Fruit fly (Drosophila melanogaster): Measurements from ENCODE around the gene TfIIA-L.

Gene TfIIA-L

DNA sequence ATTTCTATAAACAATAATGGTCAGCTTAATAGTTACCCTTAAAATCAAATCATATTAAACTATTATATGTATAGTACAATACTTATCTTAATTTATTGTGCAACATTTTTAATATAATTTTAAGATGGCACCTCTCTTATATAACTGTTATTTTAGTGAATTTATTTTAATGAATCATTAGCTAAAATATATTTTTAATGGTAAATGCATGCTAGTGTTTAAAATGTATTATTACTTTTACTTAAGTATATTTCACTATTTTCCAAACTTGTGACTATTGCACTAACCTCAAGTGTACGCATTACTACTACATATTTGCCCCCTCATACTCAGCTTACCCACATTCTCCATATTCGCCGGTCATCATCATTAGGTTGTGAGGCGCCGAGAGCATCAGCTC, 4.6 kb upstream of the TfIIA-L start (continued):
- TF ChIP-seq CG2202 (tag; optimal IDR thresholded peaks at IDR 0.05) (peak; percentile 72), tio (GFP tag; optimal IDR thresholded peaks at IDR 0.05) (no peak), Opbp (GFP tag; IDR thresholded peaks at IDR 0.05; ENCODE audit: partially characterized antibody) (no peak), psq (GFP tag; optimal IDR thresholded peaks at IDR 0.05) (peak; percentile 52), lbe (GFP tag; optimal IDR thresholded peaks at IDR 0.05) (no peak), CG4617 (GFP tag; optimal IDR thresholded peaks at IDR 0.05; ENCODE audit: borderline replicate concordance) (no peak), CG11085 (GFP tag; IDR thresholded peaks at IDR 0.05) (no peak), CG8089 (GFP tag; optimal IDR thresholded peaks at IDR 0.05) (no peak), Awh (GFP tag; IDR thresholded peaks at IDR 0.05) (no peak), CG18011 (GFP tag; optimal IDR thresholded peaks at IDR 0.05) (no peak), CG12219 (GFP tag; optimal IDR thresholded peaks at IDR 0.05) (peak; percentile 61), h (optimal IDR thresholded peaks at IDR 0.05) (no peak), sob (GFP tag; IDR thresholded peaks at IDR 0.05) (peak; percentile 36; the same call in 1 of the 2 replicates), slp2 (GFP tag; optimal IDR thresholded peaks at IDR 0.05) (no peak), Med (GFP tag) (no peak), dmrt99B (tag; optimal IDR thresholded peaks at IDR 0.05) (peak; percentile 92), CG12769 (tag; optimal IDR thresholded peaks at IDR 0.05) (peak; percentile 52), CG7745 (tag; optimal IDR thresholded peaks at IDR 0.05) (no peak), CG11560 (tag; IDR thresholded peaks at IDR 0.05) (no peak), sna (GFP tag; IDR thresholded peaks at IDR 0.05; ENCODE audit: partially characterized antibody) (no peak), CG10654 (GFP tag; optimal IDR thresholded peaks at IDR 0.05) (peak; percentile 33), Mes4 (GFP tag; optimal IDR thresholded peaks at IDR 0.05) (no peak), Sin3A (optimal IDR thresholded peaks at IDR 0.05) (no peak), CG14050 (GFP tag; IDR thresholded peaks at IDR 0.05) (no peak; the same call in 2 of the 3 replicates), Six4 (GFP tag; optimal IDR thresholded peaks at IDR 0.05) (peak; percentile 53), gro (GFP tag; optimal IDR thresholded peaks at IDR 0.05) (no peak), maf-S (GFP tag; optimal IDR thresholded peaks at IDR 0.05) (no peak), CG42726 (GFP tag; IDR thresholded peaks at IDR 0.05; ENCODE audit: partially characterized antibody) (no peak), CG1603 (tag; optimal IDR thresholded peaks at IDR 0.05) (no peak), Doc2 (GFP tag; IDR thresholded peaks at IDR 0.05) (no peak), exex (tag; optimal IDR thresholded peaks at IDR 0.05) (no peak), CG10366 (GFP tag; IDR thresholded peaks at IDR 0.05) (0 out of 2 replicates have a peak, but pooled peaks have one; percentile 12), CG4820 (GFP tag; optimal IDR thresholded peaks at IDR 0.05) (peak; percentile 50), CG2712 (tag; optimal IDR thresholded peaks at IDR 0.05) (peak; percentile 93), CG16815 (GFP tag; optimal IDR thresholded peaks at IDR 0.05) (peak; percentile 62), Hey (tag; optimal IDR thresholded peaks at IDR 0.05) (no peak), HLH54F (GFP tag; optimal IDR thresholded peaks at IDR 0.05) (no peak), HLH4C (GFP tag; IDR thresholded peaks at IDR 0.05; ENCODE audit: partially characterized antibody) (no peak), CG1529 (GFP tag; optimal IDR thresholded peaks at IDR 0.05) (peak; percentile 60), CG2889 (GFP tag; IDR thresholded peaks at IDR 0.05) (no peak), unpg (GFP tag; optimal IDR thresholded peaks at IDR 0.05) (peak; percentile 88), Hr51 (GFP tag; optimal IDR thresholded peaks at IDR 0.05) (peak in 1 of 2 experiments; percentile 94), Hmr (GFP tag; optimal IDR thresholded peaks at IDR 0.05) (peak; percentile 71), chinmo (GFP tag; IDR thresholded peaks at IDR 0.05; ENCODE audit: partially characterized antibody) (no peak), p53 (GFP tag; optimal IDR thresholded peaks at IDR 0.05) (no peak), Ptx1 (GFP tag; IDR thresholded peaks at IDR 0.05) (peak; percentile 69), danr (GFP tag; IDR thresholded peaks at IDR 0.05) (no peak), Doc3 (GFP tag; IDR thresholded peaks at IDR 0.05; ENCODE audit: partially characterized antibody) (no peak), CG6175 (GFP tag; IDR thresholded peaks at IDR 0.05) (no peak), E2f1 (GFP tag; IDR thresholded peaks at IDR 0.05) (peak; percentile 57; the same call in 1 of the 2 replicates), CG15601 (tag; optimal IDR thresholded peaks at IDR 0.05) (peak; percentile 88), Rx (GFP tag; IDR thresholded peaks at IDR 0.05) (no peak)

Data from whole organism, embryonic.